Worm (Caenorhabditis elegans): ENCODE data around the gene sre-43.

Gene sre-43

DNA sequence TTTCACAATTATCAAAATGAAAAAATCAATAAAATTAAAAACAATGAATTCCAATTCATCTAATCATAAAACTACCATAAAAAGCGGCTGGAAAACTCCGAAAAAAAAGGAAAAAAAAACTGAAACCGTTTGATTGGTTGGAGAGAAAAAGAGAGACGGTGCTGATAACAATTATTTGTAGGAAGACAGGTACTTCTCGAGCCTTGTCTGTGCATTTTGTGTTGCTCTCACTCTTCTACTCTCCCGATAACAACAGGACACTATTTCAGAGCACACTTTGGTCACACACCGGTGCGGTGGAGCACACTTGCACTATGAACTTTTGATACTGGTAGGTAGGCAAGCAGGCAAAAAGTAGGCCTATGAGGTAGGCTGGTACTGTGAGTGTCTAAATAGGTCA is 12.3 kb downstream of the sre-43 start:
- TF ChIP-seq unc-62 (GFP tag; optimal IDR thresholded peaks at IDR 0.05), result no peak

DNA sequence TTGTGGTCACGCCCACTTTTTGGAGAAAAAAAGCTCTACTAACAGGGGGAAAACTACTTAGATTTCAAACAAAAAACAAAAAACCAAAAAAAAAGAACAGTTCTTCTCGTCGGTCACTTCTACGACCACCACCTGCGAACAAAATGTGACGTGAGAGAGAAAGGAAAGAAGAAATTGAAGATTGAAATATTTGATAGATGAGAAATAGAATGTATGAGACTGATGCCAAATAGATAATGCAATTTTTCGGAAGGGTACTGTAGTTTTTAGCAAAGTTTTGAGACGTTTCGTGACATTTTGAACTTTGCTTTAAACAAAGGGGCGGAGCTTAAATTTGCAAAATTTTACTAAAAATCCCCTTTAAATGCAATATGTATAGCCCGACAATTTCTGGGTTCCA is 13.9 kb downstream of the sre-43 start:
- no peak for TF ChIP-seq unc-62 (GFP tag; optimal IDR thresholded peaks at IDR 0.05)

DNA sequence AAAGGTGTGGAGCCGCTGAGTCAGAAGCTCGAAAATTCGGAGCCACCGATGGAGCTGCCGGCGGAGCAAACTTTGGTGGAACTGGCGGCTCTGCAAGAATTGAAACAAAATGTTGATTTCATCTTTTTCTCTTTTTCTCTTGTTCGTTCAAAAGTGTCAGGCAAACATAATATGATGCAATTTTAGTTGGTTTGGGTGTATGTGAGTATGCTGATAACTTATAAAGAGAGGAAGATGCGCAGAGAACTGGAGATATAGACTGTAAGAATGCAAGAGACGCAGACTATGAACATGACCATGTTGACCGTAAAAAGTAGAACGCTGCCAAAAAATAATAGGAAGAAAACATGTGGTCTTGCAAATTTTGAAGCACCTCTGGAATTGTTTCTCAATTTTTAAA is 14.8 kb downstream of the sre-43 start:
- no peak for TF ChIP-seq unc-62 (GFP tag; optimal IDR thresholded peaks at IDR 0.05)

DNA sequence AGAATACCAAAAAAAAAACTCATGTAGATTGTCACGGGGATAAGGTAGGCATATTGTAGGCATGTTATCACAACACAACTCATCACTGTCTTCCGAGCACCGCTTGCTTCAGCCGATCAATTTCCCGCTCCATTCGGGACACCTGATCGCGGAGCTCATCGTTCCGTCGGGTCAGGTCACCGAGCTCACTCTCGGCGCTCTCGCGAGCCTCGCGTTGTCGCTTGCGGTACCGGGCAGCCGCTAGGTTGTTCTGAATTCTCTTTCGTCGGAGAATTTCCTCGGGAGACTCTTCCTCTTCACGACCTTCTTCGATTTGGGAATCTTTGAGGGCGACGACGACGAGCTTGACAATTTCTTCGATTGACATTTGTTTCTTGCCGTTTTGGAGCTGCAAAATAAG is 16.9 kb downstream of the sre-43 start:
- no peak for TF ChIP-seq unc-62 (GFP tag; optimal IDR thresholded peaks at IDR 0.05)

DNA sequence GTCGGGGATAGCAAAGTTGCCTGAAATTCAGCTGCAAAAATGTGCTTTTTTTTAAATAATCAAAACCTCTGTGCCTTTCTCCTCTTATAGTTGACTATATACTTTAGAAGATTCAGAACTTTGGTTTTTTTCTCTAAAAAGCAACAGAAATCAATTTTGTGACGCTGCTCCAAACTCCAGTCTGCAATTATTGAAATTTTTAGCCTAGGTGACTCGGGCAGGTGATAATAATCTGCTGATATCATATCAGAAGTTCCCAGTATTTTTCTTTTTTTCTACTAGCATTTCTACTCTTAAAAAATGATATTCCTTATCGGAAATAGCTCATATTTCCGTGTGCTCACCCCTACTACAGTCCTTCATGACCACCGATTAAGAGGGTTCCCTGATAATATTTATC is 19.6 kb downstream of the sre-43 start, which contains the start of gene sre-44:
Gene sre-44 (plus strand): TSS at position 301 of the 400 bp plus-strand sequence.
- no peak for TF ChIP-seq unc-62 (GFP tag; optimal IDR thresholded peaks at IDR 0.05)

DNA sequence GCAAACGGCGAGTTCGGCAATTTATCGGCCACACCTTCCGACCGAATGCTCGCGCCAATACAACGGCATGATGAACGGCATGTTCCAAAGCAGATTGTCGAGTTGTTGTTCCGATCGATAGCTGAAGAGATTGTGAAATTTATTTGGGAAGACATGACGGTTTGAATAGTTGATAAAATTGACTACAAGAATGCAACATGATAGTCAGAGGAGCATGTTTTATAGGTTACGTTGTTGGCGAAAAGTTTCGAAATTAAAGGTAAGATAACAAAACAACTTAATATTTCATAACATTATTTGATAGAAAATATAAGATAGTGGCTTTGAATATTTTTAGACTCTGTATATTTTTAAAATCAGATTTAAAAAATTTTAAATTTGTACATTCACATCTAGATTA is 23.4 kb downstream of the sre-43 start:
- no peak for TF ChIP-seq unc-62 (GFP tag; optimal IDR thresholded peaks at IDR 0.05)

DNA sequence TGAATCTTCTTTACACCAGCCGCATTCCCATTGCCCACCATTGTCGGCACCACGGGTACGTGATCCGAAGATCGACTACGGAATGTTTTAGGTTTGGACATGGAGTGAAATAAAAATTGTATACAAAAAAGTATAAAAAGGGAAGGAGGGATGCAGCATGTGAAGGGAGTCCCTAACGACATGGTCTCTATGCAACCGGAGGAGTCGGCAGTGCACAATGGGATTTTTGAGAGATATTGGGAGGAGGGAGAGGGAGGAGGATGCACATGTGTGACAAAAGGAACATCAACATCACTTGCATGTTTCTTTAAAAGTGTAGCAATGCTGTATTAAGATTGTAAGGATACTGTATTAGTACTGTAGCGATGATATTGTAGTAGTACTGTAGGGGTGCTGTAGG is 29.3 kb downstream of the sre-43 start, which contains the start of gene W07G1.1:
Gene W07G1.1 (minus strand): TSS at position 101 of the 400 bp plus-strand sequence.
- no peak for TF ChIP-seq unc-62 (GFP tag; optimal IDR thresholded peaks at IDR 0.05)

DNA sequence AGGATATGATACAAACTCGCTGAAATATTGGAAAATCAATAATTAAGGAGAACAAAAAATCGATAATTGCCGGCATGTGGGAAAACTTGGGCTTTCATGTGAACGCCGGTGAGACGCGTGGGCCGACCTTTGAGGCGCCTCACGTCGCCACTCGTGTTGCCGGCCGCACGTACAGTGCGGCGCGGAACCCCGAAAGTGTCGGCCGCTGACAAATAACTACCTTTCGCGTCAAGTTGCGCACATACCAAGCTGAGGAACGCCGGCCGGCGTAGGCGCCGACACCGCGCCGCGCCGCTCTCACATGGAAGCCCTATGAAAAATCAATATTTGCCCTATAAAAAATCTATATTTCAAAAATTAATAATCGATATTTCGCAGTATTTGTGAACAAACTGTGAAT is 30.6 kb downstream of the sre-43 start:
- no peak for TF ChIP-seq unc-62 (GFP tag; optimal IDR thresholded peaks at IDR 0.05)

DNA sequence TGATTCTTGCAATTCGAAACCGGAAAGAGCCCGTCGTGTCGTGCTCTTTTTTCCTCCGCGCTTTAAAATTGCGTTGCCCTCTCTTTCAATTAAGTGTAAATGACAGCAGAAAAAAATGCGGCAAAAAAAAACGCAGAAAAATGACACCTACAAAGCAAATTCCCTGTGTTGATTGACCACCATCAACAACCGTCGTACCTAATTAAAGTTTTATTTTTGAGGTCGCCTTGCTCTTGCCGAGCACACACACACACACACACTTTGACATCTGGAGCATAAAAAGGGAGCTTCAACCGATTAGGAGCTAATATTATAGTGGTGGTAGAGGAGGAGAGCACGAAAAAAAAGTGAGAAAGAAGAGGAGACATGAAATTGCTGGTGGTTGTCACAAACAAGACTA is 33.0 kb downstream of the sre-43 start:
- no peak for TF ChIP-seq unc-62 (GFP tag; optimal IDR thresholded peaks at IDR 0.05)

DNA sequence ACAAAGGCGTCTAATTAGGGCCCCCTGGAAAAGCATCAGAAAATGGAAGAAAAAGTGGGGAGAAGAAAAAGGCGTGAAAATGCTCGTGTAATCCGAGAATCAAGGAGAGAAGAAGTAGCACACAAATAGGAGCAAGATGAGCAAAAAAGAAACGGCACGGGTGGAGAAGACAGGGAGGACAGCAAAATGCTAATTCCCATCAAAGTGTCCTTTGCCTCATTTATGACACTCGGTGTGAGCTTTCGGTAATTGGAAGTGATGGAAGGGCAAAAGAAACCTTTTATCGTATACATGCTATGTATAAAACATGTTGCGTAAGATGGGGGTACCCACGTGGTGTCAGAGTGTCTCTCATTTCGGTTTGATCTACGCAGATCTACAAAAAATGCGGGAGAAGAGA is 35.3 kb downstream of the sre-43 start:
- TF ChIP-seq unc-62 (GFP tag; optimal IDR thresholded peaks at IDR 0.05), result no peak

DNA sequence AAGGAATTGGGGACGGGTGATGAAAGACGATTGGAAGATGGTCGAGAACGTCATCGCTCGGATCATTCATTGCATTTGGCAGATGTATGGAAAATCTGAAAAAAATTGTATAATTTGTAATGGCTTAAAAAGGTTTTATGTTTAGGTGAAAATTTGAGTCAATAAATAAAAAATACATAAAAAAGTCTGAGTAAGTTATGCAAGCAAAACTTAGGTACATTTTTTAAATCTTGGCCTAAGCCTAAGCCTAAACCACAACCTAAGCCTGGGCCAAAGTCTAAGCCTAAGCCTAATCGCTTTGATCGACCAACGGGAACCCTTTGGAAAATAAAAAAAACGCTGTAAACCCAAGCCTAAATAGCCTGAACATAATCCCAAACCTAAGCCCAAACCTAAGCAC is 36.9 kb downstream of the sre-43 start, which contains the start of gene hot-3:
Gene hot-3 (minus strand): TSS at position 101 of the 400 bp plus-strand sequence.
- no peak for TF ChIP-seq unc-62 (GFP tag; optimal IDR thresholded peaks at IDR 0.05)

DNA sequence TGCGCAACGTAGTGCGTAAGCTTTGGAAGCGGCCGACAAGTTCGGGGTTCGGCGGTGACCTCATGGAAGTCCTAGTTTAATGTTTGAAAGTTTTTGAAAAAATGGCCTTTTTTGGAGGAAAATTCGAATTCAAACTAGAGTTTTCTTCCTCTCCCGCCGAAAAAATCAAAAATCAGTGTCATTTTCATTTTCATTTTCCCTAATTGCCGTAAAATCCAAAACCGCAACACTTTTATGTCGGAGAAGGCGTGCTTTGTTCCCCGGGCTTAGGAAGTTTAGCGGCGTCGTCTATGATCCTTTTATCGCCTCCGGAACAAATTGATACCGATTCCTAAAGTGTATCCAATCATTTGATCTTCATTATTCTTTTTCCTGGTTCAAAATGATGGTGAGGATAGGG is 44.0 kb downstream of the sre-43 start, which contains the start of gene mltn-5:
Gene mltn-5 (plus strand): TSS at position 301 of the 400 bp plus-strand sequence.
- no peak for TF ChIP-seq unc-62 (GFP tag; optimal IDR thresholded peaks at IDR 0.05)

DNA sequence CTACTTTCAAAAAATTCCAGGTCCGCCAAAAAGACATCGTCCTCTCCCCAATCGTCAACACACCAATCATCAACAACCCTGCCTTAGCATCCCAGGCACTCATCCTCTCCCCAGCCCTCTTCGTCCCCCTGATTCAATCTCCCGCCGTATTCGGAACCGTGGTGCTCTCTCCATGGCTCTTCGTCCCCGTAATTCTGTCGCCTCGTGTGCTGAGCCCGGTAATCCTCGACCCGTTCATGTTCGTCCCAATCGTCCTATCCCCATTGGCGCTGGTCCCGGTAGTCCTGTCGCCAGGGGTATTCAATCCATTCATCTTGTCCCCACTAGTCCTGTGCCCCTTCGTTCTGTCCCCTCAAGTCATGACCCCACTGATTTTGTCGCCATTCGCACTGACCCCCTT is 49.8 kb downstream of the sre-43 start:
- TF ChIP-seq unc-62 (GFP tag; optimal IDR thresholded peaks at IDR 0.05), result no peak
